Fruit fly (Drosophila melanogaster) whole organism, embryonic: ENCODE results near the gene CG13670.

ENCODE experiments used
- Bdp1 ChIP-seq: fragments of 200-800 bp; sonication (Bioruptor generic); optimal IDR thresholded peaks from 3 replicates; lab custom pipeline; 2016; ENCODE audit warnings: missing biosample characterization, missing genetic modification characterization
- CG10209 ChIP-seq: fragments of 200-800 bp; sonication (Bioruptor generic); optimal IDR thresholded peaks from 3 replicates; lab custom pipeline; 2017; ENCODE audit warnings: missing biosample characterization, mild to moderate bottlenecking, missing genetic modification characterization, missing genetic modification reagents
- CG10366 ChIP-seq: fragments of 200-800 bp; sonication (Bioruptor generic); IDR thresholded peaks from 2 replicates; pipeline ENCODE4 v1.3.6; 2022; ENCODE audit warnings: missing biosample characterization, missing genetic modification characterization
- CG10959 ChIP-seq: fragments of 200-800 bp; sonication (Bioruptor generic); IDR thresholded peaks from 2 replicates; pipeline ENCODE4 v1.3.6; 2022; ENCODE audit warnings: missing biosample characterization, missing genetic modification characterization
- CG12219 ChIP-seq: fragments of 200-800 bp; sonication (Bioruptor generic); optimal IDR thresholded peaks from 3 replicates; lab custom pipeline; 2018; ENCODE audit warnings: missing biosample characterization, mild to moderate bottlenecking, missing genetic modification characterization
- CG12769 ChIP-seq: fragments of 200-800 bp; sonication (Bioruptor generic); optimal IDR thresholded peaks from 2 replicates; lab custom pipeline; 2019; ENCODE audit warnings: missing biosample characterization, mild to moderate bottlenecking, missing genetic modification characterization, moderate library complexity
- CG12942 ChIP-seq: fragments of 200-800 bp; sonication (Bioruptor generic); optimal IDR thresholded peaks from 3 replicates; lab custom pipeline; 2016; ENCODE audit warnings: missing biosample characterization, missing genetic modification characterization
- CG14014 ChIP-seq: fragments of 200-800 bp; sonication (Bioruptor generic); IDR thresholded peaks from 2 replicates; pipeline ENCODE4 v1.3.6; 2022; ENCODE audit warnings: missing biosample characterization, missing genetic modification characterization
- CG14965 ChIP-seq: fragments of 200-800 bp; sonication (Bioruptor generic); optimal IDR thresholded peaks from 2 replicates; lab custom pipeline; 2016; ENCODE audit warnings: missing biosample characterization, missing genetic modification characterization, borderline replicate concordance
- CG15514 ChIP-seq: fragments of 200-800 bp; sonication (Bioruptor generic); optimal IDR thresholded peaks from 3 replicates; lab custom pipeline; 2017; ENCODE audit warnings: missing biosample characterization, missing genetic modification characterization, mild to moderate bottlenecking, moderate library complexity, missing genetic modification reagents
- CG2116 ChIP-seq: fragments of 200-800 bp; sonication (Bioruptor generic); optimal IDR thresholded peaks from 3 replicates; lab custom pipeline; 2018; ENCODE audit warnings: missing biosample characterization, mild to moderate bottlenecking, missing genetic modification characterization
- CG2199 ChIP-seq: fragments of 200-800 bp; sonication (Bioruptor generic); IDR thresholded peaks from 3 replicates; pipeline ENCODE4 v1.3.6; 2022; ENCODE audit warnings: missing biosample characterization, missing genetic modification characterization
- CG2202 ChIP-seq: fragments of 200-800 bp; sonication (Bioruptor generic); optimal IDR thresholded peaks from 2 replicates; lab custom pipeline; 2018; ENCODE audit warnings: missing biosample characterization, mild to moderate bottlenecking, missing genetic modification characterization
- CG6854 ChIP-seq: fragments of 200-800 bp; sonication (Bioruptor generic); optimal IDR thresholded peaks from 3 replicates; lab custom pipeline; 2017; ENCODE audit warnings: missing biosample characterization, mild to moderate bottlenecking, missing genetic modification characterization
- CG7745 ChIP-seq: fragments of 200-800 bp; sonication (Bioruptor generic); optimal IDR thresholded peaks from 2 replicates; lab custom pipeline; 2018; ENCODE audit warnings: missing biosample characterization, mild to moderate bottlenecking, missing genetic modification characterization, moderate library complexity
- CG9727 ChIP-seq: fragments of 200-800 bp; sonication (Bioruptor generic); optimal IDR thresholded peaks from 3 replicates; lab custom pipeline; 2017; ENCODE audit warnings: missing biosample characterization, mild to moderate bottlenecking, missing genetic modification characterization
- CG9817 ChIP-seq: fragments of 200-800 bp; sonication (Bioruptor generic); optimal IDR thresholded peaks from 2 replicates; lab custom pipeline; 2018; ENCODE audit warnings: missing biosample characterization, mild to moderate bottlenecking, missing genetic modification characterization, moderate library complexity
- CHES-1-like ChIP-seq: fragments of 200-800 bp; sonication (Bioruptor generic); optimal IDR thresholded peaks from 2 replicates; lab custom pipeline; 2016; ENCODE audit warnings: missing biosample characterization, missing genetic modification characterization
- Dad ChIP-seq: fragments of 200-800 bp; sonication (Bioruptor generic); optimal IDR thresholded peaks from 3 replicates; lab custom pipeline; 2016; ENCODE audit warnings: missing biosample characterization, missing genetic modification characterization
- Elba2 ChIP-seq: fragments of 200-800 bp; sonication (Bioruptor generic); optimal IDR thresholded peaks from 3 replicates; lab custom pipeline; 2016; ENCODE audit warnings: missing biosample characterization, missing genetic modification characterization
- Gsc ChIP-seq: fragments of 200-800 bp; sonication (Bioruptor generic); IDR thresholded peaks from 2 replicates; pipeline ENCODE4 v1.3.6; 2022; ENCODE audit warnings: missing biosample characterization, missing genetic modification characterization
- H15 ChIP-seq: fragments of 200-800 bp; sonication (Bioruptor generic); IDR thresholded peaks from 3 replicates; pipeline ENCODE4 v1.3.6; 2022; ENCODE audit warnings: missing biosample characterization, missing genetic modification characterization
- Hr39 ChIP-seq: fragments of >200 bp; optimal IDR thresholded peaks from 2 replicates; lab custom pipeline; 2017
- Hsf ChIP-seq: fragments of 200-800 bp; sonication (Bioruptor generic); optimal IDR thresholded peaks from 3 replicates; lab custom pipeline; 2016; ENCODE audit warnings: missing biosample characterization, missing genetic modification characterization
- Jarid2 ChIP-seq: fragments of 200-800 bp; sonication (Bioruptor generic); optimal IDR thresholded peaks from 3 replicates; lab custom pipeline; 2017; ENCODE audit warnings: mild to moderate bottlenecking, missing biosample characterization, missing genetic modification reagents, missing genetic modification characterization
- Lpt ChIP-seq: fragments of >200 bp; optimal IDR thresholded peaks from 2 replicates; lab custom pipeline; 2018; ENCODE audit warnings: missing biosample characterization, missing genetic modification characterization
- MESR4 ChIP-seq: fragments of 200-800 bp; sonication (Bioruptor generic); optimal IDR thresholded peaks from 2 replicates; lab custom pipeline; 2018; ENCODE audit warnings: missing biosample characterization, mild to moderate bottlenecking, missing genetic modification characterization, moderate library complexity
- Med ChIP-seq: fragments of 200-800 bp; sonication (Bioruptor generic); peaks from one replicate; lab custom pipeline; 2016; ENCODE audit warnings: missing biosample characterization, missing genetic modification characterization, mild to moderate bottlenecking, inconsistent platforms, moderate library complexity
- Mes4 ChIP-seq: fragments of 200-800 bp; sonication (Bioruptor generic); optimal IDR thresholded peaks from 2 replicates; lab custom pipeline; 2016; ENCODE audit warnings: missing biosample characterization, missing genetic modification characterization
- Nf-YB ChIP-seq: fragments of 200-800 bp; sonication (Bioruptor generic); optimal IDR thresholded peaks from 3 replicates; lab custom pipeline; 2019; ENCODE audit warnings: missing biosample characterization, mild to moderate bottlenecking, missing genetic modification characterization, moderate library complexity
- Scr ChIP-seq: fragments of 200-800 bp; sonication (Bioruptor generic); IDR thresholded peaks from 2 replicates; pipeline ENCODE4 v1.3.6; 2022; ENCODE audit warnings: missing biosample characterization, missing genetic modification characterization; ENCODE audit not compliant: partially characterized antibody
- Ssrp ChIP-seq: fragments of 200-800 bp; sonication (Bioruptor generic); optimal IDR thresholded peaks from 2 replicates; lab custom pipeline; 2018; ENCODE audit warnings: missing biosample characterization, mild to moderate bottlenecking, missing genetic modification characterization, moderate library complexity
- al ChIP-seq: fragments of 200-800 bp; sonication (Bioruptor generic); IDR thresholded peaks from 2 replicates; pipeline ENCODE4 v1.3.6; 2022; ENCODE audit warnings: missing biosample characterization, missing genetic modification characterization
- amos ChIP-seq: fragments of 200-800 bp; sonication (Bioruptor generic); IDR thresholded peaks from 2 replicates; pipeline ENCODE4 v1.3.6; 2022; ENCODE audit warnings: missing biosample characterization, missing genetic modification characterization; ENCODE audit not compliant: partially characterized antibody
- aop ChIP-seq: fragments of 200-800 bp; sonication (Bioruptor generic); IDR thresholded peaks from 2 replicates; pipeline ENCODE4 v1.3.6; 2022; ENCODE audit warnings: missing biosample characterization, missing genetic modification characterization
- ase ChIP-seq: fragments of 200-800 bp; sonication (Bioruptor generic); IDR thresholded peaks from 3 replicates; pipeline ENCODE4 v1.3.6; 2022; ENCODE audit warnings: missing biosample characterization, missing genetic modification characterization
- az2 ChIP-seq: fragments of 200-800 bp; sonication (Bioruptor generic); optimal IDR thresholded peaks from 3 replicates; lab custom pipeline; 2016; ENCODE audit warnings: missing biosample characterization, missing genetic modification characterization
- bab2 ChIP-seq: fragments of 200-800 bp; sonication (Bioruptor generic); optimal IDR thresholded peaks from 2 replicates; lab custom pipeline; 2016; ENCODE audit warnings: missing biosample characterization, missing genetic modification characterization
- ewg ChIP-seq: fragments of 200-800 bp; sonication (Bioruptor generic); optimal IDR thresholded peaks from 3 replicates; lab custom pipeline; 2017; ENCODE audit warnings: mild to moderate bottlenecking, missing biosample characterization, missing genetic modification reagents, missing genetic modification characterization
- eyg ChIP-seq: fragments of 200-800 bp; sonication (Bioruptor generic); optimal IDR thresholded peaks from 3 replicates; lab custom pipeline; 2016; ENCODE audit warnings: missing biosample characterization, missing genetic modification characterization
- gcm2 ChIP-seq: fragments of 200-800 bp; sonication (Bioruptor generic); optimal IDR thresholded peaks from 2 replicates; lab custom pipeline; 2016; ENCODE audit warnings: missing biosample characterization, missing genetic modification characterization
- hbn ChIP-seq: fragments of 200-800 bp; sonication (Bioruptor generic); IDR thresholded peaks from 2 replicates; pipeline ENCODE4 v1.3.6; 2022; ENCODE audit warnings: missing biosample characterization, missing genetic modification characterization; ENCODE audit not compliant: partially characterized antibody
- jumu ChIP-seq: fragments of 200-800 bp; sonication (Bioruptor generic); optimal IDR thresholded peaks from 3 replicates; lab custom pipeline; 2016; ENCODE audit warnings: missing biosample characterization, missing genetic modification characterization
- kni ChIP-seq: fragments of 200-800 bp; sonication (Bioruptor generic); optimal IDR thresholded peaks from 3 replicates; lab custom pipeline; 2017; ENCODE audit warnings: mild to moderate bottlenecking, missing biosample characterization, missing genetic modification reagents, missing genetic modification characterization
- lmd ChIP-seq: fragments of 200-800 bp; sonication (Bioruptor generic); IDR thresholded peaks from 2 replicates; pipeline ENCODE4 v1.3.6; 2022; ENCODE audit warnings: missing biosample characterization, missing genetic modification characterization
- lov ChIP-seq, 2 experiments: fragments of 200-800 bp in 1 of 2; fragments of >200 bp in 1 of 2; sonication (Bioruptor generic) in 1 of 2; IDR thresholded peaks in 1 of 2; optimal IDR thresholded peaks in 1 of 2; 2 replicates in 1 of 2; 3 replicates in 1 of 2; pipeline versions ENCODE4 v1.3.6 to Lab custom; 2017 to 2022; ENCODE audit warnings: missing biosample characterization in 1 of 2, missing genetic modification characterization in 1 of 2
- ssp ChIP-seq: fragments of 200-800 bp; sonication (Bioruptor generic); IDR thresholded peaks from 2 replicates; pipeline ENCODE4 v1.3.6; 2022; ENCODE audit warnings: missing biosample characterization, missing genetic modification characterization
- wor ChIP-seq: fragments of 200-800 bp; sonication (Bioruptor generic); IDR thresholded peaks from 2 replicates; pipeline ENCODE4 v1.3.6; 2022; ENCODE audit warnings: missing biosample characterization, missing genetic modification characterization
- z ChIP-seq: fragments of 200-800 bp; sonication (Bioruptor generic); IDR thresholded peaks from 3 replicates; pipeline ENCODE4 v1.3.6; 2022; ENCODE audit warnings: missing biosample characterization, missing genetic modification characterization

The CG13670 gene

dm6 chr3L:8289336-8290258, 31.0 kb upstream of the CG13670 start, which contains the start of gene cert (continued):
- TF ChIP-seq wor (no peak), Nf-YB (no peak), Med (GFP tag; lab: Kevin White, UChicago) (peak; percentile 81), CG9727 (peak; percentile 28), CG12942 (no peak), CG2202 (no peak), MESR4 (peak; percentile 72), CG12219 (GFP tag; lab: Kevin White, UChicago) (no peak), H15 (GFP tag; lab: Robert Waterston, UW) (no peak), Scr (GFP tag; lab: Robert Waterston, UW) (peak; percentile 92), Dad (GFP tag; lab: Kevin White, UChicago) (peak; percentile 35), Bdp1 (GFP tag; lab: Kevin White, UChicago) (peak; percentile 52), CG15514 (peak; percentile 72), eyg (GFP tag; lab: Kevin White, UChicago) (no peak), hbn (GFP tag; lab: Robert Waterston, UW) (peak; percentile 86), CG9817 (no peak), az2 (no peak), ssp (no peak), aop (no peak), Elba2 (GFP tag; lab: Kevin White, UChicago) (no peak), gcm2 (GFP tag; lab: Kevin White, UChicago) (no peak), Mes4 (GFP tag; lab: Kevin White, UChicago) (no peak), CG14965 (GFP tag; lab: Kevin White, UChicago) (no peak), CG6854 (GFP tag; lab: Kevin White, UChicago) (no peak), CHES-1-like (GFP tag; lab: Kevin White, UChicago) (peak; percentile 42), CG12769 (tag; lab: Kevin White, UChicago) (peak; percentile 24), ase (no peak), CG2199 (GFP tag; lab: Robert Waterston, UW) (no peak), Ssrp (tag; lab: Kevin White, UChicago) (no peak), CG2116 (peak; percentile 92), Gsc (GFP tag; lab: Robert Waterston, UW) (no peak), bab2 (GFP tag; lab: Kevin White, UChicago) (peak; percentile 35), lov (optimal IDR thresholded peaks at IDR 0.05; lab: Kevin White, UChicago) (no peak), lov (GFP tag; IDR thresholded peaks at IDR 0.05; lab: Robert Waterston, UW) (no peak), Lpt (no peak), al (no peak), ewg (GFP tag; lab: Kevin White, UChicago) (no peak), CG14014 (no peak), Jarid2 (GFP tag; lab: Kevin White, UChicago) (no peak), CG10366 (GFP tag; lab: Robert Waterston, UW) (no peak), jumu (GFP tag; lab: Kevin White, UChicago) (no peak), Hr39 (lab: Kevin White, UChicago) (no peak), kni (no peak), CG10959 (GFP tag; lab: Robert Waterston, UW) (no peak), Hsf (GFP tag; lab: Kevin White, UChicago) (peak; percentile 34), CG7745 (no peak), lmd (GFP tag; lab: Robert Waterston, UW) (no peak), amos (peak; percentile 91), CG10209 (GFP tag; lab: Kevin White, UChicago) (no peak), z (GFP tag; lab: Robert Waterston, UW) (no peak)
